Worm (Caenorhabditis elegans) whole organism, L2 larva: Measurements from ENCODE around the gene Y2H9A.6.

Source experiments
- aly-2 ChIP-seq: fragments of 150-350 bp; optimal IDR thresholded peaks from 2 replicates; lab custom pipeline; 2014; ENCODE audit warnings: missing biosample characterization, missing genetic modification characterization
- ama-1 ChIP-seq: fragments of 150-350 bp; optimal IDR thresholded peaks from 2 replicates; lab custom pipeline; 2018; ENCODE audit warnings: inconsistent platforms
- crh-2 ChIP-seq: sonication (generic microtip); optimal IDR thresholded peaks from 2 replicates; lab custom pipeline; 2017; ENCODE audit warnings: missing biosample characterization, missing genetic modification characterization
- dmd-4 ChIP-seq: sonication (generic microtip); optimal IDR thresholded peaks from 2 replicates; lab custom pipeline; 2017; ENCODE audit warnings: missing biosample characterization, missing genetic modification characterization
- lin-11 ChIP-seq: fragments of 150-350 bp; sonication (generic microtip); optimal IDR thresholded peaks from 2 replicates; lab custom pipeline; 2014; ENCODE audit warnings: missing biosample characterization, missing genetic modification characterization, inconsistent platforms, mixed read lengths
- nhr-11 ChIP-seq: fragments of 150-350 bp; optimal IDR thresholded peaks from 2 replicates; lab custom pipeline; 2014; ENCODE audit warnings: missing biosample characterization, missing genetic modification characterization
- nhr-12 ChIP-seq: fragments of 150-350 bp; optimal IDR thresholded peaks from 2 replicates; lab custom pipeline; 2014; ENCODE audit warnings: missing biosample characterization, missing genetic modification characterization
- ztf-11 ChIP-seq: sonication (generic microtip); optimal IDR thresholded peaks from 2 replicates; lab custom pipeline; 2017; ENCODE audit warnings: missing biosample characterization, missing genetic modification characterization

ce11 chrV:13394968-13395367 lies 48.7 kb upstream of the Y2H9A.6 start:
- no peak for TF ChIP-seq dmd-4 (tag; lab: Kevin White, UChicago)
- no peak for TF ChIP-seq lin-11 (tag; lab: Kevin White, UChicago)
- no peak for TF ChIP-seq nhr-12 (tag; lab: Kevin White, UChicago)
- no peak for TF ChIP-seq aly-2 (tag; lab: Kevin White, UChicago)
- no peak for TF ChIP-seq nhr-11
- TF ChIP-seq ama-1 (lab: Kevin White, UChicago), result no peak
- TF ChIP-seq ztf-11 (tag; lab: Kevin White, UChicago), result no peak
- TF ChIP-seq crh-2 (tag; lab: Kevin White, UChicago), result no peak
